Worm (Caenorhabditis elegans) whole organism, L4/young adult: ENCODE data around the gene F27D9.7.

Experiments used
- dao-5 ChIP-seq: sonication (generic microtip); optimal IDR thresholded peaks from 2 replicates; lab custom pipeline; 2016; ENCODE audit warnings: missing genotype, missing genetic modification characterization, moderate library complexity, missing compliant biosample characterization
- him-1 ChIP-seq: sonication (generic microtip); optimal IDR thresholded peaks from 2 replicates; lab custom pipeline; 2016; ENCODE audit warnings: missing genotype, missing genetic modification reagents, missing genetic modification characterization, missing compliant biosample characterization

DNA sequence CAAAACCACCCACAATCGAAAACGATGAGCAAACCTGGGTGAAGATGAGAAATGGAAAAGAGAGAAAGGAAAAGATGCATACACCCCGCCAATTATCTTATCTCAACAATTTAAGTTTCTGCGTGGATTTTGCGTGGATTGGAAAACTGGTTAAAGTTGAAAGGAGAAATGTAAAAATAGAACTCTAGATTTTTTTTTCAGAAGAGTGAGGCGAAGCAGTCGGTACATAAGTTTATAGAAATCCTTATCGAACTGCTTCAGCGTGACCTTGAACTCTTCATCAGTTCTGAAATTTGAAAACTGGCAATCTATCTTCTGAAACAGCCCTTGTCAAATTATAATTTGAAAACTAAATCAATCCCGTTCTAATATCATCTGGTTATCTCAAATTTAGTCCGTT lies 18.6 kb upstream of the F27D9.7 start, which contains the start of gene clik-2:
- no peak for TF ChIP-seq him-1 (tag; lab: Kevin White, UChicago)
- no peak for TF ChIP-seq dao-5 (tag; lab: Kevin White, UChicago)
